Fruit fly (Drosophila melanogaster) whole organism, embryonic: ENCODE results near the gene CG44037.

Source experiments
- Bdp1 ChIP-seq: fragments of 200-800 bp; sonication (Bioruptor generic); optimal IDR thresholded peaks from 3 replicates; lab custom pipeline; 2016; ENCODE audit warnings: missing biosample characterization, missing genetic modification characterization
- CG10959 ChIP-seq: fragments of 200-800 bp; sonication (Bioruptor generic); IDR thresholded peaks from 2 replicates; pipeline ENCODE4 v1.3.6; 2022; ENCODE audit warnings: missing biosample characterization, missing genetic modification characterization
- CG11504 ChIP-seq: fragments of 200-800 bp; sonication (Bioruptor generic); optimal IDR thresholded peaks from 3 replicates; lab custom pipeline; 2019; ENCODE audit warnings: missing biosample characterization, mild to moderate bottlenecking, missing genetic modification characterization, moderate library complexity
- CG12236 ChIP-seq: fragments of 200-800 bp; sonication (Bioruptor generic); optimal IDR thresholded peaks from 2 replicates; lab custom pipeline; 2016; ENCODE audit warnings: missing biosample characterization, missing genetic modification characterization
- CG14050 ChIP-seq: fragments of 200-800 bp; sonication (Bioruptor generic); IDR thresholded peaks from 3 replicates; pipeline ENCODE4 v1.3.6; 2022; ENCODE audit warnings: missing biosample characterization, missing genetic modification characterization
- CG2120 ChIP-seq: fragments of 200-800 bp; sonication (Bioruptor generic); optimal IDR thresholded peaks from 3 replicates; lab custom pipeline; 2016; ENCODE audit warnings: missing biosample characterization, missing genetic modification characterization
- CG31388 ChIP-seq: fragments of 200-800 bp; sonication (Bioruptor generic); optimal IDR thresholded peaks from 2 replicates; lab custom pipeline; 2016; ENCODE audit warnings: missing biosample characterization, missing genetic modification characterization
- CG6854 ChIP-seq: fragments of 200-800 bp; sonication (Bioruptor generic); optimal IDR thresholded peaks from 3 replicates; lab custom pipeline; 2017; ENCODE audit warnings: missing biosample characterization, mild to moderate bottlenecking, missing genetic modification characterization
- CG8281 ChIP-seq: fragments of 200-800 bp; sonication (Bioruptor generic); optimal IDR thresholded peaks from 2 replicates; lab custom pipeline; 2018; ENCODE audit warnings: missing biosample characterization, mild to moderate bottlenecking, missing genetic modification characterization, moderate library complexity
- CkIIα-i1 ChIP-seq: fragments of 200-800 bp; sonication (Bioruptor generic); IDR thresholded peaks from 2 replicates; pipeline ENCODE4 v1.3.6; 2022; ENCODE audit warnings: missing biosample characterization, missing genetic modification characterization
- Ets65A ChIP-seq: fragments of 200-800 bp; sonication (Bioruptor generic); peaks from one replicate; lab custom pipeline; 2016; ENCODE audit warnings: missing biosample characterization, missing genetic modification characterization
- HmgZ ChIP-seq: fragments of 200-800 bp; sonication (Bioruptor generic); optimal IDR thresholded peaks from 2 replicates; lab custom pipeline; 2018; ENCODE audit warnings: missing biosample characterization, mild to moderate bottlenecking, missing genetic modification characterization
- Hmr ChIP-seq: fragments of 200-800 bp; sonication (Bioruptor generic); optimal IDR thresholded peaks from 3 replicates; lab custom pipeline; 2017; ENCODE audit warnings: mild to moderate bottlenecking, missing biosample characterization, missing genetic modification reagents, missing genetic modification characterization
- Lim3 ChIP-seq: fragments of 200-800 bp; sonication (Bioruptor generic); IDR thresholded peaks from 2 replicates; pipeline ENCODE4 v1.3.6; 2022; ENCODE audit warnings: missing biosample characterization, missing genetic modification characterization
- MESR4 ChIP-seq: fragments of 200-800 bp; sonication (Bioruptor generic); optimal IDR thresholded peaks from 2 replicates; lab custom pipeline; 2018; ENCODE audit warnings: missing biosample characterization, mild to moderate bottlenecking, missing genetic modification characterization, moderate library complexity
- Xrp1 ChIP-seq: fragments of 200-800 bp; sonication (Bioruptor generic); IDR thresholded peaks from 2 replicates; pipeline ENCODE4 v1.3.6; 2022; ENCODE audit warnings: missing biosample characterization, missing genetic modification characterization
- bowl ChIP-seq: fragments of 200-800 bp; sonication (Bioruptor generic); IDR thresholded peaks from 2 replicates; pipeline ENCODE4 v1.3.6; 2022; ENCODE audit warnings: missing biosample characterization, missing genetic modification characterization
- chm ChIP-seq: fragments of 200-800 bp; sonication (Bioruptor generic); IDR thresholded peaks from 2 replicates; pipeline ENCODE4 v1.3.6; 2022; ENCODE audit warnings: missing biosample characterization, missing genetic modification characterization
- gsb-n ChIP-seq: fragments of 200-800 bp; sonication (Bioruptor generic); optimal IDR thresholded peaks from 3 replicates; lab custom pipeline; 2018; ENCODE audit warnings: missing biosample characterization, mild to moderate bottlenecking, missing genetic modification characterization
- kah ChIP-seq: fragments of 200-800 bp; sonication (Bioruptor generic); optimal IDR thresholded peaks from 2 replicates; lab custom pipeline; 2018; ENCODE audit warnings: missing biosample characterization, mild to moderate bottlenecking, missing genetic modification characterization
- mam ChIP-seq: fragments of 200-800 bp; sonication (Bioruptor generic); optimal IDR thresholded peaks from 3 replicates; lab custom pipeline; 2016; ENCODE audit warnings: missing biosample characterization, missing genetic modification characterization
- nerfin-1 ChIP-seq: fragments of 200-800 bp; sonication (Bioruptor generic); optimal IDR thresholded peaks from 3 replicates; lab custom pipeline; 2019; ENCODE audit warnings: missing biosample characterization, mild to moderate bottlenecking, missing genetic modification characterization, moderate library complexity
- otp ChIP-seq: fragments of 200-800 bp; sonication (Bioruptor generic); IDR thresholded peaks from 3 replicates; pipeline ENCODE4, ENCODE4 v1.3.6; 2022; ENCODE audit warnings: missing biosample characterization, missing genetic modification characterization
- pan ChIP-seq, 4 experiments: fragments of >200 bp in 3 of 4; fragments of 200-800 bp in 1 of 4; sonication (Bioruptor generic) in 1 of 4; optimal IDR thresholded peaks in 3 of 4; IDR thresholded peaks in 1 of 4; 2 replicates each; pipeline versions ENCODE4 v1.3.6 to Lab custom; 2017 to 2022; ENCODE audit warnings: missing biosample characterization in 2 of 4, missing genetic modification characterization in 2 of 4, mixed read lengths in 1 of 4
- pnt ChIP-seq: fragments of 200-800 bp; sonication (Bioruptor generic); optimal IDR thresholded peaks from 3 replicates; lab custom pipeline; 2016; ENCODE audit warnings: missing biosample characterization, missing genetic modification characterization
- sisA ChIP-seq: fragments of 200-800 bp; sonication (Bioruptor generic); IDR thresholded peaks from 2 replicates; pipeline ENCODE4 v1.3.6; 2022; ENCODE audit warnings: missing biosample characterization, missing genetic modification characterization
- tll ChIP-seq, 2 experiments: fragments of 200-800 bp in 1 of 2; fragments of >200 bp in 1 of 2; sonication (Bioruptor generic) in 1 of 2; optimal IDR thresholded peaks; 2 replicates each; lab custom pipeline; 2017 to 2019; ENCODE audit warnings: missing biosample characterization in 2 of 2, missing genetic modification characterization in 2 of 2, mild to moderate bottlenecking in 1 of 2, moderate library complexity in 1 of 2
- ttk ChIP-seq: fragments of 200-800 bp; sonication (Bioruptor generic); IDR thresholded peaks from 2 replicates; pipeline ENCODE4 v2.1.2; 2022; ENCODE audit warnings: missing biosample characterization, missing genetic modification characterization
- zfh1 ChIP-seq: fragments of 200-800 bp; sonication (Bioruptor generic); IDR thresholded peaks from 3 replicates; pipeline ENCODE4 v1.3.6; 2022; ENCODE audit warnings: missing biosample characterization, missing genetic modification characterization

The CG44037 gene

dm6 chr3R:12280729-12281342 lies 22.3 kb downstream of the CG44037 start (continued):
- TF ChIP-seq pnt (GFP tag; lab: Kevin White, UChicago) = no peak
- peak; percentile 41; the same call in 1 of the 2 replicates for TF ChIP-seq chm (GFP tag; lab: Robert Waterston, UW)

- TF ChIP-seq CkIIα-i1 (GFP tag; lab: Robert Waterston, UW) (no peak), sisA (GFP tag; lab: Robert Waterston, UW) (no peak), Xrp1 (no peak), CG10959 (GFP tag; lab: Robert Waterston, UW) (no peak), CG11504 (no peak), bowl (no peak), Hmr (GFP tag; lab: Kevin White, UChicago) (no peak), CG14050 (GFP tag; lab: Robert Waterston, UW) (no peak), MESR4 (GFP tag; lab: Kevin White, UChicago) (no peak), zfh1 (no peak), CG2120 (no peak), kah (no peak), CG31388 (GFP tag; lab: Kevin White, UChicago) (no peak), CG12236 (GFP tag; lab: Kevin White, UChicago) (no peak), Bdp1 (no peak), tll (GFP tag; optimal IDR thresholded peaks at IDR 0.05; lab: Kevin White, UChicago) (no peak), HmgZ (tag; lab: Kevin White, UChicago) (no peak), ttk (GFP tag; lab: Robert Waterston, UW) (no peak)
Observed at dm6 chr3R:12285589-12285988, 27.1 kb downstream of the CG44037 start.

dm6 chr3R:12288580-12289299 lies 30.2 kb downstream of the CG44037 start:
- TF ChIP-seq CG6854 (GFP tag; lab: Kevin White, UChicago) (no peak), Ets65A (GFP tag; lab: Kevin White, UChicago) (peak; percentile 59)

dm6 chr3R:12290466-12291237 lies 32.1 kb downstream of the CG44037 start:
- TF ChIP-seq otp (no peak; the same call in 2 of the 3 replicates), mam (GFP tag; lab: Kevin White, UChicago) (no peak), CG8281 (tag; lab: Kevin White, UChicago) (peak; percentile 97), pan (optimal IDR thresholded peaks at IDR 0.05; lab: Kevin White, UChicago) (no peak), pan (GFP tag; optimal IDR thresholded peaks at IDR 0.05 in 1 of 2, IDR thresholded peaks at IDR 0.05 in 1 of 2) (no peak)

DNA sequence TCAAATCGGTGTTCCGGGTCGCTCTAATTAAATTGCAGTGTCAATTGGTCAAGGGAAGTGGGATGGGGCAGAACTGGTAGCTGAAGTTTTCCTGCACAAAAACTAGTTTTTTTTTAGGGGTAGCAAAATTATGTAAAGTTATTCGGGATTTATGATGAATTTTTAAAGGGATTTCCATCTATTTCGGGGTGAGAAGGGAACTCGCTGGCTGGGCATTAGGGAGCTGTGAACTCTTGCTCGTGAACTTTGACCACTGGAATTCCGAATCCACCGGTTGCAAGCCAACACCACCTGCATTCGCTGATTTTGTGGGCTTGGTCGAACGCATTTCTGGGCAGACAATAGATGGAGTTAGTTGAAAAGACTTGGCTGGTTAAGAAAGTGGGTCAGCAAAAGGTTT lies 33.3 kb downstream of the CG44037 start:
- peak; percentile 18 for TF ChIP-seq Ets65A (GFP tag; lab: Kevin White, UChicago)
- TF ChIP-seq nerfin-1 = peak; percentile 70
- peak; percentile 16 for TF ChIP-seq gsb-n
- no peak for TF ChIP-seq Lim3 (GFP tag; lab: Robert Waterston, UW)
